Worm (Caenorhabditis elegans): ENCODE measurements around the gene T04C12.11.

ce11 chrV:11093163-11094091 lies 33.3 kb upstream of the T04C12.11 start, which contains the start of gene lact-8:
- TF ChIP-seq nhr-76 (tag; optimal IDR thresholded peaks at IDR 0.05) (no peak), mep-1 (tag; optimal IDR thresholded peaks at IDR 0.05) (no peak), lin-39 (tag; optimal IDR thresholded peaks at IDR 0.05) (no peak), dve-1 (tag; optimal IDR thresholded peaks at IDR 0.05; ENCODE audit: insufficient read depth) (no peak), mxl-2 (GFP tag; conservative IDR thresholded peaks at IDR 0.05) (no peak), ceh-44 (GFP tag; IDR thresholded peaks at IDR 0.05) (no peak), hlh-11 (tag; optimal IDR thresholded peaks at IDR 0.05) (no peak), attf-4 (tag; optimal IDR thresholded peaks at IDR 0.05) (no peak), hlh-30 (tag; optimal IDR thresholded peaks at IDR 0.05; ENCODE audit: insufficient read depth) (no peak), php-3 (GFP tag; IDR thresholded peaks at IDR 0.05) (no peak)

Measured in whole organism, L4 larva.